Fruit fly (Drosophila melanogaster): ENCODE data around the gene tHMG2.

tHMG2 gene

dm6 chr3R:22526353-22526907 is 33.7 kb downstream of the tHMG2 start (continued):
- no peak for TF ChIP-seq Dfd (GFP tag; optimal IDR thresholded peaks at IDR 0.05)
- TF ChIP-seq CG1603 (tag; optimal IDR thresholded peaks at IDR 0.05), result peak; percentile 19
- peak; percentile 66; the same call in 1 of the 3 replicates for TF ChIP-seq sr (GFP tag; IDR thresholded peaks at IDR 0.05)
- TF ChIP-seq ERR (GFP tag; optimal IDR thresholded peaks at IDR 0.05), result no peak
- no peak for TF ChIP-seq esg (GFP tag; conservative IDR thresholded peaks at IDR 0.05)
- no peak for TF ChIP-seq tap (tag; optimal IDR thresholded peaks at IDR 0.05)
- no peak for TF ChIP-seq tll (GFP tag; optimal IDR thresholded peaks at IDR 0.05)
- TF ChIP-seq nerfin-2 (GFP tag; IDR thresholded peaks at IDR 0.05; ENCODE audit: partially characterized antibody), result no peak
- TF ChIP-seq CG8765 (GFP tag; IDR thresholded peaks at IDR 0.05), result 0 out of 2 replicates have a peak, but pooled peaks have one; percentile 34
- no peak for TF ChIP-seq CG2875 (GFP tag; optimal IDR thresholded peaks at IDR 0.05)
- TF ChIP-seq prd (optimal IDR thresholded peaks at IDR 0.05), result no peak
- peak; percentile 34; the same call in 1 of the 3 replicates for TF ChIP-seq prd (GFP tag; IDR thresholded peaks at IDR 0.05)
- TF ChIP-seq YL-1 (GFP tag; optimal IDR thresholded peaks at IDR 0.05), result no peak
- TF ChIP-seq H15 (GFP tag; IDR thresholded peaks at IDR 0.05), result no peak
- no peak for TF ChIP-seq ab (GFP tag; optimal IDR thresholded peaks at IDR 0.05)
- no peak for TF ChIP-seq CG10267 (tag; optimal IDR thresholded peaks at IDR 0.05)
- TF ChIP-seq CG14667 (GFP tag; IDR thresholded peaks at IDR 0.05), result 0 out of 2 replicates have a peak, but pooled peaks have one; percentile 45
- TF ChIP-seq bcd (GFP tag; optimal IDR thresholded peaks at IDR 0.05), result peak; percentile 31
- no peak for TF ChIP-seq lab (GFP tag; optimal IDR thresholded peaks at IDR 0.05)
- TF ChIP-seq Aef1 (GFP tag; IDR thresholded peaks at IDR 0.05), result no peak
- TF ChIP-seq Xrp1 (GFP tag; IDR thresholded peaks at IDR 0.05), result 0 out of 2 replicates have a peak, but pooled peaks have one; percentile 7
- TF ChIP-seq pho (GFP tag; optimal IDR thresholded peaks at IDR 0.05), result no peak
- TF ChIP-seq CG11695 (GFP tag; IDR thresholded peaks at IDR 0.05), result 0 out of 3 replicates have a peak, but pooled peaks have one; percentile 16
- peak; percentile 21 for TF ChIP-seq Sox100B (GFP tag; optimal IDR thresholded peaks at IDR 0.05)
- no peak for TF ChIP-seq Six4 (GFP tag; optimal IDR thresholded peaks at IDR 0.05)
- no peak for TF ChIP-seq stwl (tag; optimal IDR thresholded peaks at IDR 0.05)
- peak; percentile 67 for TF ChIP-seq CG9727 (GFP tag; optimal IDR thresholded peaks at IDR 0.05)
- peak; percentile 17 for TF ChIP-seq mirr (GFP tag; optimal IDR thresholded peaks at IDR 0.05)

DNA sequence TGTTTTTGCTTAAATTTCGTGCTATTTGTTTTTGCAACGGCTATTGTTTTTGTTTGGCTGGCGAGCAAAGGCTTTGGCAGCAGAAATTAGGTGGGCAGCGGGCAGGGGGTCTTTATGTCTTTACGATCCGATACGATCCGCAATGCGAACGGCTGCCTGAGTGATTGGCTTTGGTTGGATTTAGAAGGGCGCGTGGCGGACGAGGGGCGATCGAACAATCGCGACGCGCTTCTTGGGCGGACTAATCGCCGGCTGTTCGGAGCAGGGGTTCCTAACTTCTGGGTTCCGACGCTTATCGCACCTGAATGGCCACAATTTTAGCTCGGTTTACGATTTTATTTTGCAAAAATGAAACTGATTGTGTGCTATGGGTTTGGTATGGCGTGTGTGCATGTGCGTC is 34.4 kb downstream of the tHMG2 start:
- TF ChIP-seq CG2120 (GFP tag; optimal IDR thresholded peaks at IDR 0.05) (peak; percentile 2), rib (GFP tag; IDR thresholded peaks at IDR 0.05) (peak; percentile 62; the same call in 1 of the 2 replicates), HLH3B (GFP tag; IDR thresholded peaks at IDR 0.05) (no peak), bowl (GFP tag; IDR thresholded peaks at IDR 0.05) (no peak), Nf-YB (GFP tag; optimal IDR thresholded peaks at IDR 0.05) (no peak), al (GFP tag; IDR thresholded peaks at IDR 0.05) (no peak), seq (GFP tag; IDR thresholded peaks at IDR 0.05) (no peak), chm (GFP tag; IDR thresholded peaks at IDR 0.05) (no peak), Neu2 (GFP tag; optimal IDR thresholded peaks at IDR 0.05; ENCODE audit: borderline replicate concordance) (no peak), CG14441 (GFP tag; IDR thresholded peaks at IDR 0.05) (no peak), abd-A (tag; optimal IDR thresholded peaks at IDR 0.05) (peak; percentile 25), klu (GFP tag; IDR thresholded peaks at IDR 0.05) (no peak), CG18476 (GFP tag; optimal IDR thresholded peaks at IDR 0.05) (peak; percentile 83), ftz-f1 (GFP tag; optimal IDR thresholded peaks at IDR 0.05) (no peak), Ssrp (tag; optimal IDR thresholded peaks at IDR 0.05) (no peak), pho (GFP tag; optimal IDR thresholded peaks at IDR 0.05) (no peak), az2 (GFP tag; optimal IDR thresholded peaks at IDR 0.05) (no peak), CG8281 (tag; optimal IDR thresholded peaks at IDR 0.05) (no peak), gro (GFP tag; optimal IDR thresholded peaks at IDR 0.05) (peak; percentile 83), CG11247 (GFP tag; IDR thresholded peaks at IDR 0.05) (peak; percentile 34; the same call in 1 of the 2 replicates), toy (GFP tag; IDR thresholded peaks at IDR 0.05) (no peak), vnd (GFP tag; IDR thresholded peaks at IDR 0.05; ENCODE audit: partially characterized antibody) (no peak), HmgD (GFP tag; optimal IDR thresholded peaks at IDR 0.05) (no peak), pb (GFP tag; optimal IDR thresholded peaks at IDR 0.05) (no peak), pnt (GFP tag; optimal IDR thresholded peaks at IDR 0.05) (no peak)
